Worm (Caenorhabditis elegans) whole organism, L4 larva: ENCODE measurements around the gene psr-1.

Source experiments
- D1046.2 ChIP-seq: fragments of 200-800 bp; sonication (Bioruptor generic); IDR thresholded peaks from 2 replicates; pipeline ENCODE4 v1.3.6; 2022; ENCODE audit warnings: missing genetic modification characterization, missing compliant biosample characterization
- F10B5.3 ChIP-seq: sonication (generic microtip); optimal IDR thresholded peaks from 2 replicates; lab custom pipeline; 2016; ENCODE audit warnings: mild to moderate bottlenecking, missing genetic modification characterization, missing compliant biosample characterization
- F26F4.8 ChIP-seq: fragments of 200-800 bp; sonication (Bioruptor generic); conservative IDR thresholded peaks from 2 replicates; pipeline ENCODE4 v1.3.6; 2022; ENCODE audit warnings: missing genetic modification characterization, missing compliant biosample characterization
- F37D6.2 ChIP-seq: sonication (generic microtip); optimal IDR thresholded peaks from 2 replicates; lab custom pipeline; 2016; ENCODE audit warnings: mild to moderate bottlenecking, missing genetic modification characterization, missing compliant biosample characterization
- Y105C5A.15 ChIP-seq: fragments of 200-800 bp; sonication (Bioruptor generic); IDR thresholded peaks from 2 replicates; pipeline ENCODE4 v1.3.6; 2022; ENCODE audit warnings: missing genetic modification characterization, missing compliant biosample characterization
- Y5F2A.4 ChIP-seq: fragments of 200-800 bp; sonication (Bioruptor generic); optimal IDR thresholded peaks from 2 replicates; lab custom pipeline; 2018; ENCODE audit warnings: mild to moderate bottlenecking, missing genetic modification characterization, missing compliant biosample characterization
- ZK337.2 ChIP-seq: fragments of 200-800 bp; sonication (Bioruptor generic); IDR thresholded peaks from 2 replicates; pipeline ENCODE4 v1.3.6; 2022; ENCODE audit warnings: missing genetic modification reagents, missing genetic modification characterization, missing compliant biosample characterization
- ZK546.5 ChIP-seq, 2 experiments: sonication (generic microtip); optimal IDR thresholded peaks; 2 replicates each; lab custom pipeline; 2017; ENCODE audit warnings: missing biosample characterization in 2 of 2, missing genetic modification characterization in 2 of 2
- aha-1 ChIP-seq: fragments of 150-350 bp; peaks from one replicate; lab custom pipeline; 2014; ENCODE audit warnings: missing biosample characterization, missing genetic modification characterization
- ama-1 ChIP-seq: fragments of 150-350 bp; optimal IDR thresholded peaks from 2 replicates; lab custom pipeline; 2014; ENCODE audit warnings: inconsistent platforms, mixed read lengths
- attf-4 ChIP-seq: sonication (generic microtip); optimal IDR thresholded peaks from 3 replicates; lab custom pipeline; 2017; ENCODE audit warnings: missing biosample characterization, missing genetic modification characterization
- ceh-28 ChIP-seq: fragments of 150-350 bp; optimal IDR thresholded peaks from 2 replicates; lab custom pipeline; 2014; ENCODE audit warnings: missing biosample characterization, missing genetic modification reagents, missing genetic modification characterization
- ceh-32 ChIP-seq: sonication (generic microtip); optimal IDR thresholded peaks from 2 replicates; lab custom pipeline; 2016; ENCODE audit warnings: mild to moderate bottlenecking, missing genetic modification characterization, missing compliant biosample characterization; ENCODE audit not compliant: poor library complexity
- daf-16 ChIP-seq, 3 experiments: sonication (generic microtip); optimal IDR thresholded peaks; 2 replicates each; lab custom pipeline; 2016 to 2017; ENCODE audit warnings: missing genetic modification characterization in 3 of 3, missing genetic modification reagents in 3 of 3, mild to moderate bottlenecking in 2 of 3, missing compliant biosample characterization in 2 of 3, missing biosample characterization in 1 of 3, moderate library complexity in 1 of 3
- daf-19 ChIP-seq: fragments of 200-800 bp; sonication (Bioruptor generic); conservative IDR thresholded peaks from 2 replicates; pipeline ENCODE4 v1.3.6; 2022; ENCODE audit warnings: missing genetic modification characterization, missing compliant biosample characterization
- dmd-6 ChIP-seq: fragments of 200-800 bp; sonication (Bioruptor generic); IDR thresholded peaks from 2 replicates; pipeline ENCODE4 v1.3.6; 2022; ENCODE audit warnings: missing genetic modification reagents, missing genetic modification characterization, missing compliant biosample characterization
- dpl-1 ChIP-seq: fragments of 150-350 bp; optimal IDR thresholded peaks from 2 replicates; lab custom pipeline; 2014; ENCODE audit warnings: missing biosample characterization, missing genetic modification reagents, missing genetic modification characterization
- duxl-1 ChIP-seq: sonication (generic microtip); optimal IDR thresholded peaks from 2 replicates; lab custom pipeline; 2016; ENCODE audit warnings: mild to moderate bottlenecking, missing genetic modification characterization, moderate library complexity, missing compliant biosample characterization; ENCODE audit not compliant: poor library complexity
- hlh-11 ChIP-seq: fragments of 200-800 bp; sonication (Bioruptor generic); optimal IDR thresholded peaks from 2 replicates; lab custom pipeline; 2018; ENCODE audit warnings: mild to moderate bottlenecking, missing genetic modification characterization, missing compliant biosample characterization
- hlh-30 ChIP-seq: sonication (generic microtip); optimal IDR thresholded peaks from 2 replicates; lab custom pipeline; 2017; ENCODE audit warnings: antibody characterized with exemption, mild to moderate bottlenecking, missing genetic modification characterization, missing compliant biosample characterization; ENCODE audit not compliant: insufficient read depth
- jun-1 ChIP-seq: fragments of 150-350 bp; optimal IDR thresholded peaks from 2 replicates; lab custom pipeline; 2014; ENCODE audit warnings: missing biosample characterization, missing genetic modification reagents, missing genetic modification characterization
- lim-7 ChIP-seq: fragments of 200-800 bp; sonication (Bioruptor generic); IDR thresholded peaks from 2 replicates; pipeline ENCODE4 v1.3.6; 2022; ENCODE audit warnings: missing genetic modification characterization, missing compliant biosample characterization
- lin-29 ChIP-seq: fragments of 200-800 bp; sonication (Bioruptor generic); IDR thresholded peaks from 2 replicates; pipeline ENCODE4 v1.3.6; 2022; ENCODE audit warnings: missing genetic modification reagents, missing genetic modification characterization, missing compliant biosample characterization
- lin-38 ChIP-seq: fragments of 200-800 bp; sonication (Bioruptor generic); IDR thresholded peaks from 2 replicates; pipeline ENCODE4 v1.3.6; 2022; ENCODE audit warnings: missing genetic modification reagents, missing genetic modification characterization, missing compliant biosample characterization
- lir-3 ChIP-seq: sonication (generic microtip); optimal IDR thresholded peaks from 2 replicates; lab custom pipeline; 2016; ENCODE audit warnings: mild to moderate bottlenecking, missing genetic modification characterization, missing compliant biosample characterization
- madf-5 ChIP-seq, 2 experiments: fragments of 200-800 bp; sonication (Bioruptor generic); IDR thresholded peaks; 2 replicates each; pipeline ENCODE4 v1.3.6; 2022; ENCODE audit warnings: missing compliant biosample characterization in 2 of 2, missing genetic modification characterization in 2 of 2
- nhr-10 ChIP-seq: fragments of 150-350 bp; optimal IDR thresholded peaks from 2 replicates; lab custom pipeline; 2014; ENCODE audit warnings: missing biosample characterization, missing genetic modification characterization
- nhr-11 ChIP-seq: fragments of 150-350 bp; optimal IDR thresholded peaks from 2 replicates; lab custom pipeline; 2014; ENCODE audit warnings: missing biosample characterization, missing genetic modification characterization
- nhr-237 ChIP-seq: sonication (generic microtip); optimal IDR thresholded peaks from 2 replicates; lab custom pipeline; 2017; ENCODE audit warnings: missing biosample characterization, missing genetic modification characterization
- nhr-28 ChIP-seq: fragments of 150-350 bp; optimal IDR thresholded peaks from 2 replicates; lab custom pipeline; 2014; ENCODE audit warnings: missing biosample characterization, missing genetic modification characterization
- nhr-41 ChIP-seq: fragments of 200-800 bp; sonication (Bioruptor generic); IDR thresholded peaks from 2 replicates; pipeline ENCODE4 v1.3.6; 2022; ENCODE audit warnings: missing genetic modification reagents, missing genetic modification characterization, missing compliant biosample characterization
- nhr-76 ChIP-seq: fragments of 150-350 bp; optimal IDR thresholded peaks from 2 replicates; lab custom pipeline; 2014; ENCODE audit warnings: missing biosample characterization, missing genetic modification characterization
- rbr-2 ChIP-seq: sonication (generic microtip); optimal IDR thresholded peaks from 2 replicates; lab custom pipeline; 2016; ENCODE audit warnings: missing genotype, missing genetic modification characterization, missing compliant biosample characterization
- sdz-12 ChIP-seq: fragments of 200-800 bp; sonication (Bioruptor generic); optimal IDR thresholded peaks from 2 replicates; lab custom pipeline; 2018; ENCODE audit warnings: mild to moderate bottlenecking, missing genetic modification characterization, missing compliant biosample characterization
- set-16 ChIP-seq: fragments of 200-800 bp; sonication (Bioruptor generic); IDR thresholded peaks from 2 replicates; pipeline ENCODE4 v1.3.6; 2022; ENCODE audit warnings: missing genetic modification reagents, missing genetic modification characterization, missing compliant biosample characterization
- snpc-4 ChIP-seq: fragments of 150-350 bp; optimal IDR thresholded peaks from 2 replicates; lab custom pipeline; 2014; ENCODE audit warnings: missing biosample characterization, missing genetic modification characterization
- tra-1 ChIP-seq: fragments of 200-800 bp; sonication (Bioruptor generic); IDR thresholded peaks from 2 replicates; pipeline ENCODE4 v1.3.6; 2022; ENCODE audit warnings: missing genetic modification reagents, missing genetic modification characterization, missing compliant biosample characterization
- unc-130 ChIP-seq: sonication (generic microtip); optimal IDR thresholded peaks from 2 replicates; lab custom pipeline; 2016; ENCODE audit warnings: missing genetic modification reagents, missing genetic modification characterization, missing compliant biosample characterization
- unc-39 ChIP-seq: sonication (generic microtip); optimal IDR thresholded peaks from 2 replicates; lab custom pipeline; 2017; ENCODE audit warnings: missing biosample characterization, missing genetic modification characterization
- unc-62 ChIP-seq, 3 experiments: fragments of 150-350 bp in 1 of 3; sonication (generic microtip); optimal IDR thresholded peaks in 2 of 3; peaks in 1 of 3; 1 replicate in 1 of 3; 2 replicates in 2 of 3; lab custom pipeline; 2014 to 2017; ENCODE audit warnings: missing biosample characterization in 3 of 3, missing genetic modification characterization in 3 of 3, missing genetic modification reagents in 3 of 3, missing genotype in 1 of 3
- vab-7 ChIP-seq: fragments of 200-800 bp; sonication (Bioruptor generic); IDR thresholded peaks from 2 replicates; pipeline ENCODE4 v1.3.6; 2022; ENCODE audit warnings: missing genetic modification reagents, missing genetic modification characterization, missing compliant biosample characterization
- zag-1 ChIP-seq: fragments of 150-350 bp; optimal IDR thresholded peaks from 2 replicates; lab custom pipeline; 2014; ENCODE audit warnings: missing biosample characterization, missing genetic modification characterization
- zfp-2 ChIP-seq: sonication (generic microtip); optimal IDR thresholded peaks from 2 replicates; lab custom pipeline; 2016; ENCODE audit warnings: mild to moderate bottlenecking, missing genetic modification characterization, missing compliant biosample characterization
- zfp-3 ChIP-seq: fragments of 200-800 bp; sonication (Bioruptor generic); conservative IDR thresholded peaks from 2 replicates; pipeline ENCODE4 v1.3.6; 2022; ENCODE audit warnings: missing genetic modification reagents, missing genetic modification characterization, missing compliant biosample characterization
- ztf-7 ChIP-seq: fragments of 150-350 bp; optimal IDR thresholded peaks from 2 replicates; lab custom pipeline; 2014; ENCODE audit warnings: missing biosample characterization, missing genetic modification characterization

Gene psr-1

DNA sequence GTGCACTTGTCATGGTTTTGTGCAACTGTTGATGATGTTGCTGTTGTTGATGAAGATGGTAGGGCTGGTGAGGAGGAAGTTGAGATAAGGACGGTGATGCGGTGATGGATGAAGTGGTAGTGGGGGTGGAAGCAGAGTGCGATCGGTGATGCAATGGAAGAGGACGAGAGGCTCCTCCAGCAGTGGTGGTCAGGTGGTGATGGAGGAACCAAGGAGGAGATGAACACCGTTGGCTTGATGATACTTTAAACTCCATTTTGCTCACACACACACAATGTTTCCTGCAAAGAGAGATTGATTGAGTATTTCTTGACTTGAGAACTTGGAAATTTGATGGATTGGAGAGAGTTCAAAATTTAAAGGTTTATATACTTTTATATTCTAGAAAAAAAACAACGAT is 15.2 kb upstream of the psr-1 start, which contains the start of gene F19C7.8:
TSS of gene F19C7.8 (minus strand) at position 256 of the 400 bp plus-strand sequence.
- TF ChIP-seq ZK546.5 (tag; optimal IDR thresholded peaks at IDR 0.05; lab: Kevin White, UChicago) (no peak), lin-29 (GFP tag; lab: Robert Waterston, UW) (no peak), nhr-11 (tag; lab: Kevin White, UChicago) (peak; percentile 29), Y5F2A.4 (GFP tag; lab: Kevin White, UChicago) (no peak), duxl-1 (tag; lab: Kevin White, UChicago) (no peak), lir-3 (tag; lab: Kevin White, UChicago) (no peak), ztf-7 (tag; lab: Kevin White, UChicago) (no peak), hlh-30 (tag; lab: Kevin White, UChicago) (no peak), dmd-6 (GFP tag; lab: Robert Waterston, UW) (no peak), daf-16 (GFP tag; optimal IDR thresholded peaks at IDR 0.05; lab: Kevin White, UChicago) (peak in 1 of 2 experiments; percentile 37), daf-16 (tag; optimal IDR thresholded peaks at IDR 0.05; lab: Kevin White, UChicago) (no peak), Y105C5A.15 (GFP tag; lab: Robert Waterston, UW) (no peak), unc-62 (GFP tag; optimal IDR thresholded peaks at IDR 0.05 in 1 of 2; lab: Kevin White, UChicago) (peak in 1 of 2 experiments; percentile 78), unc-62 (tag; optimal IDR thresholded peaks at IDR 0.05; lab: Kevin White, UChicago) (no peak), unc-130 (no peak), set-16 (no peak), zag-1 (no peak), madf-5 (GFP tag; IDR thresholded peaks at IDR 0.05; lab: Robert Waterston, UW) (no peak), daf-19 (GFP tag; lab: Robert Waterston, UW) (no peak), ceh-32 (tag; lab: Kevin White, UChicago) (no peak), dpl-1 (GFP tag; lab: Kevin White, UChicago) (no peak), jun-1 (no peak), F26F4.8 (GFP tag; lab: Robert Waterston, UW) (no peak), ZK337.2 (GFP tag; lab: Robert Waterston, UW) (peak; percentile 53; the same call in 1 of the 2 replicates), tra-1 (no peak), zfp-3 (GFP tag; lab: Robert Waterston, UW) (no peak)

DNA sequence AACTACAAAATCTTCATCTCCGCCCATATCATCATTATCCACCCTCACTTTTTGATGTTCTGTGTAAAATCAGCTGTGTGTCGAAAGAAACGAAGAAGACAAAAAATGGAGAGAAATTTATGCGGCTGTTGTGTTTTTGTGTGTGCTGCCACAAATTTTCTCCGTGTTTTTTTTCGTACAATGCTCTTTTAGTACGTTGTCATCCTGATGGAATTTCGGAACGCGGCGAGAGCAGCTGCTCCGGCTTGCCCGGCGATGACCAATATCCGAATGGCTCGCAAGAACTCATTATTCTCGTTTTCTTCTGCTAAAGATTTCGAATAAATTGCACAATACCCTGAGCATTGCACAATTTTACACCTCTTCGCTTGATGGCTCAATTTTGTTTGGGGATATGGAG is 13.7 kb upstream of the psr-1 start:
- TF ChIP-seq sdz-12 (GFP tag; lab: Kevin White, UChicago), result no peak
- TF ChIP-seq vab-7 (GFP tag; lab: Robert Waterston, UW), result no peak
- no peak for TF ChIP-seq F10B5.3
- no peak for TF ChIP-seq nhr-76 (tag; lab: Kevin White, UChicago)
- no peak for TF ChIP-seq zfp-2
- TF ChIP-seq daf-16 (GFP tag; optimal IDR thresholded peaks at IDR 0.05; lab: Kevin White, UChicago), result no peak
- no peak for TF ChIP-seq daf-16 (tag; optimal IDR thresholded peaks at IDR 0.05; lab: Kevin White, UChicago)
- TF ChIP-seq nhr-10 (tag; lab: Kevin White, UChicago), result no peak
- TF ChIP-seq nhr-11 (tag; lab: Kevin White, UChicago), result no peak
- no peak for TF ChIP-seq snpc-4
- no peak for TF ChIP-seq nhr-237
- no peak for TF ChIP-seq set-16
- no peak for TF ChIP-seq lin-38 (GFP tag; lab: Robert Waterston, UW)
- no peak for TF ChIP-seq unc-39
- TF ChIP-seq ceh-28 (tag; lab: Kevin White, UChicago), result no peak
- TF ChIP-seq ama-1 (lab: Kevin White, UChicago), result no peak
- peak; percentile 41 for TF ChIP-seq nhr-28 (tag; lab: Kevin White, UChicago)
- no peak for TF ChIP-seq nhr-41
- TF ChIP-seq D1046.2 (GFP tag; lab: Robert Waterston, UW), result no peak
- TF ChIP-seq lim-7 (GFP tag; lab: Robert Waterston, UW), result no peak
- TF ChIP-seq F37D6.2, result no peak
- TF ChIP-seq attf-4 (tag; lab: Kevin White, UChicago), result no peak
- 0 out of 2 replicates have a peak, but pooled peaks have one; percentile 28 for TF ChIP-seq ZK337.2 (GFP tag; lab: Robert Waterston, UW)
- peak; percentile 6 for TF ChIP-seq hlh-11 (tag; lab: Kevin White, UChicago)
- peak; percentile 76 for TF ChIP-seq aha-1 (tag; lab: Kevin White, UChicago)
- TF ChIP-seq rbr-2 (tag; lab: Kevin White, UChicago), result no peak
